Fruit fly (Drosophila melanogaster) Kc167 (cell line): ENCODE results near the gene NfI.

Experiments
- Sin3A ChIP-seq: fragments of >200 bp; optimal IDR thresholded peaks from 2 replicates; lab custom pipeline; 2018; ENCODE audit warnings: missing external identifiers
- psq ChIP-seq: fragments of >200 bp; optimal IDR thresholded peaks from 2 replicates; lab custom pipeline; 2017; ENCODE audit warnings: missing external identifiers

dm6 chr4:225824-226223 lies 50.3 kb downstream of the NfI start:
- TF ChIP-seq Sin3A (lab: Kevin White, UChicago), result no peak
- no peak for TF ChIP-seq psq (lab: Kevin White, UChicago)
